Worm (Caenorhabditis elegans) whole organism, mixed stage, embryonic: ENCODE measurements around the gene lgc-15.

Experiments
- M03D4.4 ChIP-seq: sonication (generic microtip); optimal IDR thresholded peaks from 2 replicates; lab custom pipeline; 2017; ENCODE audit warnings: mild to moderate bottlenecking, missing genetic modification characterization, missing compliant biosample characterization
- bed-3 ChIP-seq: fragments of 200-800 bp; sonication (Bioruptor generic); optimal IDR thresholded peaks from 3 replicates; lab custom pipeline; 2018; ENCODE audit warnings: mild to moderate bottlenecking, missing genetic modification characterization, moderate library complexity, missing compliant biosample characterization
- blmp-1 ChIP-seq: fragments of 150-350 bp; optimal IDR thresholded peaks from 2 replicates; lab custom pipeline; 2014; ENCODE audit warnings: missing biosample characterization, missing genetic modification characterization
- ceh-39 ChIP-seq: fragments of 150-350 bp; optimal IDR thresholded peaks from 2 replicates; lab custom pipeline; 2014; ENCODE audit warnings: missing biosample characterization, missing genetic modification characterization
- ceh-43 ChIP-seq: fragments of 200-800 bp; sonication (Bioruptor generic); optimal IDR thresholded peaks from 2 replicates; lab custom pipeline; 2018; ENCODE audit warnings: mild to moderate bottlenecking, missing genetic modification characterization, moderate library complexity, missing compliant biosample characterization
- ceh-83 ChIP-seq: fragments of 200-800 bp; sonication (Bioruptor generic); optimal IDR thresholded peaks from 2 replicates; lab custom pipeline; 2018; ENCODE audit warnings: mild to moderate bottlenecking, missing genetic modification characterization, missing compliant biosample characterization
- ces-1 ChIP-seq: fragments of 150-350 bp; optimal IDR thresholded peaks from 2 replicates; lab custom pipeline; 2014; ENCODE audit warnings: missing biosample characterization, missing genetic modification reagents, missing genetic modification characterization
- cnd-1 ChIP-seq: fragments of 200-800 bp; sonication (Bioruptor generic); optimal IDR thresholded peaks from 2 replicates; lab custom pipeline; 2018; ENCODE audit warnings: mild to moderate bottlenecking, missing genetic modification characterization, missing compliant biosample characterization
- elt-1 ChIP-seq: sonication (generic microtip); optimal IDR thresholded peaks from 2 replicates; lab custom pipeline; 2017; ENCODE audit warnings: missing genetic modification characterization, mild to moderate bottlenecking, missing compliant biosample characterization, antibody characterized with exemption, moderate library complexity, borderline replicate concordance; ENCODE audit not compliant: insufficient read depth
- elt-3 ChIP-seq: fragments of 150-350 bp; optimal IDR thresholded peaks from 2 replicates; lab custom pipeline; 2014; ENCODE audit warnings: missing biosample characterization, missing genetic modification characterization
- flh-1 ChIP-seq: fragments of 200-800 bp; sonication (Bioruptor generic); optimal IDR thresholded peaks from 2 replicates; lab custom pipeline; 2018; ENCODE audit warnings: mild to moderate bottlenecking, missing genetic modification characterization, moderate library complexity, missing compliant biosample characterization
- lin-13 ChIP-seq: fragments of 150-350 bp; optimal IDR thresholded peaks from 2 replicates; lab custom pipeline; 2014; ENCODE audit warnings: missing biosample characterization, missing genetic modification characterization
- lin-32 ChIP-seq: fragments of 200-800 bp; sonication (Bioruptor generic); optimal IDR thresholded peaks from 2 replicates; lab custom pipeline; 2018; ENCODE audit warnings: mild to moderate bottlenecking, missing genetic modification characterization, missing compliant biosample characterization
- mab-5 ChIP-seq: fragments of 150-350 bp; optimal IDR thresholded peaks from 2 replicates; lab custom pipeline; 2014; ENCODE audit warnings: missing biosample characterization, missing genetic modification characterization
- mep-1 ChIP-seq: fragments of 150-350 bp; optimal IDR thresholded peaks from 2 replicates; lab custom pipeline; 2017; ENCODE audit warnings: missing biosample characterization, missing genetic modification reagents, missing genetic modification characterization, inconsistent platforms
- mls-2 ChIP-seq: sonication (generic microtip); optimal IDR thresholded peaks from 2 replicates; lab custom pipeline; 2016; ENCODE audit warnings: mild to moderate bottlenecking, missing genetic modification characterization, moderate library complexity, missing compliant biosample characterization
- nhr-2 ChIP-seq: fragments of 150-350 bp; optimal IDR thresholded peaks from 2 replicates; lab custom pipeline; 2014; ENCODE audit warnings: missing biosample characterization, missing genetic modification characterization
- nhr-237 ChIP-seq: fragments of 150-350 bp; optimal IDR thresholded peaks from 2 replicates; lab custom pipeline; 2014; ENCODE audit warnings: missing biosample characterization, missing genetic modification characterization
- nhr-28 ChIP-seq: fragments of 150-350 bp; optimal IDR thresholded peaks from 2 replicates; lab custom pipeline; 2014; ENCODE audit warnings: missing biosample characterization, missing genetic modification characterization
- nhr-76 ChIP-seq: sonication (generic microtip); optimal IDR thresholded peaks from 2 replicates; lab custom pipeline; 2017; ENCODE audit warnings: missing biosample characterization, missing genetic modification characterization
- pha-4 ChIP-seq: fragments of 150-350 bp; optimal IDR thresholded peaks from 2 replicates; lab custom pipeline; 2018; ENCODE audit warnings: missing biosample characterization, missing genetic modification reagents, missing genetic modification characterization
- snpc-4 ChIP-seq: fragments of 150-350 bp; optimal IDR thresholded peaks from 2 replicates; lab custom pipeline; 2014; ENCODE audit warnings: missing biosample characterization, missing genetic modification characterization
- sptf-1 ChIP-seq: sonication (generic microtip); optimal IDR thresholded peaks from 2 replicates; lab custom pipeline; 2017; ENCODE audit warnings: mild to moderate bottlenecking, missing genetic modification characterization, moderate library complexity, missing compliant biosample characterization
- tbx-8 ChIP-seq: fragments of 200-800 bp; sonication (Bioruptor generic); optimal IDR thresholded peaks from 2 replicates; lab custom pipeline; 2018; ENCODE audit warnings: mild to moderate bottlenecking, missing genetic modification characterization, moderate library complexity, missing compliant biosample characterization
- unc-120 ChIP-seq: sonication (generic microtip); optimal IDR thresholded peaks from 2 replicates; lab custom pipeline; 2017; ENCODE audit warnings: missing genetic modification characterization, missing compliant biosample characterization; ENCODE audit not compliant: poor library complexity, severe bottlenecking
- unc-39 ChIP-seq: fragments of 150-350 bp; optimal IDR thresholded peaks from 2 replicates; lab custom pipeline; 2014; ENCODE audit warnings: missing biosample characterization, missing genetic modification characterization
- unc-62 ChIP-seq: fragments of 150-350 bp; optimal IDR thresholded peaks from 2 replicates; lab custom pipeline; 2014; ENCODE audit warnings: missing biosample characterization, missing genetic modification reagents, missing genetic modification characterization
- zip-8 ChIP-seq: fragments of 150-350 bp; optimal IDR thresholded peaks from 2 replicates; lab custom pipeline; 2014; ENCODE audit warnings: missing biosample characterization, missing genetic modification characterization
- ztf-11 ChIP-seq: fragments of 150-350 bp; optimal IDR thresholded peaks from 2 replicates; lab custom pipeline; 2014; ENCODE audit warnings: missing biosample characterization, missing genetic modification characterization

lgc-15 gene

DNA sequence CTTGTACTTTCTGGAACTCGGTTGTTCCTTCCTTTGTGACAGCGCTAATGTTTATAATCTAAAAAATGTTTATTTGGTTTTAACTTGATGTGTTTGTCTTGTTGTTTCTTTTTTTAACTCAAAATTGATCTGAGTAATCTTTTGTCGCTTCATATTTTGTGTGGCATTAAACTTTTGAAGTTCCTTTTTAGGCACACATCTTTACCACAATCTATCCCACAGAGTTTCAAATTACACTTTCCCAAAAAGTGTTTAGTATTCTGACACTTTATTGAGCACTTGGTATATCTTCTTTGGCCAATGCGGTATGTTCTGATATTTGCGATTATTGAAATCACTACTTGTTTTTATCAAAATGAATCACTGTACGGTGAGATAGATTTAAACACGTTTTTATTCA, 11.2 kb downstream of the lgc-15 start, which contains the start of gene lgc-18:
Gene lgc-18, plus strand, starts transcription at position 301 of the 400 bp plus-strand sequence.
- TF ChIP-seq mls-2 (tag; lab: Kevin White, UChicago) (no peak), flh-1 (no peak), ceh-39 (no peak), unc-39 (tag; lab: Kevin White, UChicago) (no peak)
- TF ChIP-seq, all 35 proteins: peak for 0

ce11 chrX:12141051-12141450, 26.9 kb downstream of the lgc-15 start, which contains the start of gene lyst-1:
TSS of gene lyst-1 (minus strand) at chrX:12141151.
- TF ChIP-seq nhr-2 (tag; lab: Kevin White, UChicago): no peak
- TF ChIP-seq zip-8: peak; percentile 10
- TF ChIP-seq unc-120 (tag; lab: Kevin White, UChicago): no peak
- no peak for TF ChIP-seq tbx-8 (GFP tag; lab: Kevin White, UChicago)
- no peak for TF ChIP-seq ceh-43
- TF ChIP-seq, all 35 proteins: peak for 1

DNA sequence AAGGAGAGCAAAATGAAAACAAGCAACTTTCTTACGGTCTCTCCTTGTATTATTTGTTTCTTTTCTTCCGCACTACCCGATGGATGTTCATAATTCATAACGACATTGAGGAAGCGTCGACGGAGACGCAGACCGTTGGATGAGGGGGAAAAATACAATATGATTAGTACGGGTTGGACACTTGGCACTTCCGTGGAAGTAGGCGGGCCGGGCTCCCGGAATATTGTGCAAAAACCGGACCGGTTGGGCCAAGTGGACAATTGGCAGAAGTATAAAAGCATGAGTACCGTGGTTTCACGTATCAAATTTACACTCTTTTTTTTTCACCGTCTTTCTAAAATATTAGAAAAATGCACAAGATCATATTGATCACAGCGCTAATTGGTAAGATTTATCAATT, 28.4 kb downstream of the lgc-15 start, which contains the start of gene M153.3:
Gene M153.3, plus strand, starts transcription at position 301 of the 400 bp plus-strand sequence.
- TF ChIP-seq unc-62 (no peak), nhr-2 (tag; lab: Kevin White, UChicago) (no peak), blmp-1 (no peak), unc-120 (tag; lab: Kevin White, UChicago) (no peak), bed-3 (GFP tag; lab: Kevin White, UChicago) (no peak), nhr-28 (tag; lab: Kevin White, UChicago) (no peak), sptf-1 (tag; lab: Kevin White, UChicago) (no peak)

DNA sequence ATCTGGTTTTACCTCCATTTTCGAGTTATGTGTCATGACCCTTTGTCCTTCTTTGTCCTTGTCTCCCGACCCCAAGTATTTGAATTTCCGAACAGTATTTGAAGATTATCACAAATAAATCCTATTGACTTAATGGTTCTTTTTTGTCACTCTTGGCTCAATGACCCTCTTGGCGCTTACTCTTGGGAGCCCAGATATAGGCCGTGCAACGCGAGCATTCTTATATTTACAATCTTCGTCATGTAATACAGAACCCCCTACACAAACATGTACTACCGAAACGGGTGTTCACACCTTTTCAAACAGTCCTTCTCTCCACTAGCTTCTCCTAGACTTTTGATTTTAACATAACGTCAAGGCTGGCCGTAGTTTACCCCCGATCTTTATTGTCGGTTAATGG, 29.6 kb downstream of the lgc-15 start, which contains the start of gene M153.5:
Gene M153.5, plus strand, starts transcription at position 301 of the 400 bp plus-strand sequence.
- TF ChIP-seq cnd-1 (no peak), flh-1 (no peak), elt-3 (tag; lab: Kevin White, UChicago) (no peak), nhr-237 (tag; lab: Kevin White, UChicago) (no peak), nhr-2 (tag; lab: Kevin White, UChicago) (no peak), ces-1 (GFP tag; lab: Kevin White, UChicago) (no peak), ceh-83 (GFP tag; lab: Kevin White, UChicago) (no peak), nhr-28 (tag; lab: Kevin White, UChicago) (no peak), snpc-4 (tag; lab: Kevin White, UChicago) (no peak), ztf-11 (tag; lab: Kevin White, UChicago) (no peak), mls-2 (tag; lab: Kevin White, UChicago) (no peak), lin-32 (GFP tag; lab: Kevin White, UChicago) (no peak), nhr-76 (tag; lab: Kevin White, UChicago) (no peak)

DNA sequence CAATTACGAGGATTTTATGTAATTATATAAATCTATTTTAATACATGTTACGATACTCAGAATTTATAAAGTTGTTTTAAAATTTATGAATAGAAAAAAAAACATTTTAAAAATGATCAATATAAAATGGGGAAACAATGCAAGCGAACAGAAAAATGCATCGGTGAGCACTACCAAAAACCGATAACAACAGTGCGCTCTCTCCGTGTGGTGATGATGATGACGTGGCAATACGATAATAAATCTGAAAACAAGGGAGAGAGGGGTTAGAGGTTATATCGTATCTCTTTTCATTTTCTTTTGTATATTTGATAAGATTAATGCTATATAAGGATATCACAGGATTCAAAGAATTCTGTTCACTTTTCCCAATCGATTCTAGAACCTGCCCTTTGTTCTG, 31.8 kb downstream of the lgc-15 start:
- TF ChIP-seq ceh-43 (no peak), ceh-83 (GFP tag; lab: Kevin White, UChicago) (no peak)

DNA sequence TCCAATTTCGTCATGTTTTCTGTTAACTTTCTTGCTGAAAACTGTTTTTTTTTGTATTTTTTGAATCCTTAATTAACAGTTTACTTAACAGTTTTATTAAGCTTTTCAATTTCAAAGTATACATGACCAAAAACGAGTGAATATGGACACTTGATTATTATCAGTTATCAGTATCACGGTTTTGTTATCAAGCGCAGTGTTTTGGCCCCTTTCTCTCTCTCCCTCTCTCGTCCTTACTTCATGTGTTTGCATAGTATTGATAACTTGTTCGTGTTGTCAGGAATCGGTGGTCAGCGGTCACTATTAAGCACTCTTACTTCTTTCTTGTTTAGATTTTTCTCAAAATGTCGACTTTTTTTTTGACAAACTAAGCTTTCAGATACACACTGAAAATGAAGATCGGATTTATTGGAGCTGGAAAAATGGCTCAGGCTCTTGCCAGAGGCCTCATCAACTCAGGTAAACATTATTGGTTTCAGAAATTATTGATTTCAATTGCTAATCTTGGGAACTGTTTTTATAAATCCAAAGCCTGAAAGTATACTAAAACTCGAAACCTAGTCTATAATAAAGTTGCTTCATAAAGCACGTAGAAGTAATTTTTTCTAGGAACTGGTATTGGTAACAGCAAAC, 32.4 kb downstream of the lgc-15 start, which contains the start of gene pycr-1:
Gene pycr-1, plus strand, starts transcription at position 380 of the 633 bp plus-strand sequence.
- TF ChIP-seq ceh-39: no peak
- no peak for TF ChIP-seq nhr-2 (tag; lab: Kevin White, UChicago)
- TF ChIP-seq lin-32 (GFP tag; lab: Kevin White, UChicago): no peak
- TF ChIP-seq elt-1 (tag; lab: Kevin White, UChicago): no peak
- TF ChIP-seq pha-4 (tag; lab: Kevin White, UChicago): no peak
- no peak for TF ChIP-seq mls-2 (tag; lab: Kevin White, UChicago)
- TF ChIP-seq ces-1 (GFP tag; lab: Kevin White, UChicago): no peak
- TF ChIP-seq M03D4.4 (tag; lab: Kevin White, UChicago): no peak
- TF ChIP-seq elt-3 (tag; lab: Kevin White, UChicago): no peak
- TF ChIP-seq tbx-8 (GFP tag; lab: Kevin White, UChicago): no peak
- no peak for TF ChIP-seq lin-13 (tag; lab: Kevin White, UChicago)
- no peak for TF ChIP-seq nhr-28 (tag; lab: Kevin White, UChicago)
- no peak for TF ChIP-seq ztf-11 (tag; lab: Kevin White, UChicago)
- no peak for TF ChIP-seq sptf-1 (tag; lab: Kevin White, UChicago)
- TF ChIP-seq mab-5: no peak
- TF ChIP-seq unc-62: no peak
- no peak for TF ChIP-seq ceh-83 (GFP tag; lab: Kevin White, UChicago)
- TF ChIP-seq blmp-1: no peak
- no peak for TF ChIP-seq mep-1 (tag; lab: Kevin White, UChicago)
